Fruit fly (Drosophila melanogaster) whole organism, embryonic: ENCODE results near the gene Sf3b1.

Experiments used
- Atf6 ChIP-seq: fragments of 200-800 bp; sonication (Bioruptor generic); IDR thresholded peaks from 2 replicates; pipeline ENCODE4 v1.3.6; 2022; ENCODE audit warnings: missing biosample characterization, missing genetic modification characterization
- Blimp-1 ChIP-seq: fragments of 200-800 bp; sonication (Bioruptor generic); optimal IDR thresholded peaks from 3 replicates; lab custom pipeline; 2018; ENCODE audit warnings: missing biosample characterization, missing genetic modification characterization, mild to moderate bottlenecking, moderate library complexity, missing genetic modification reagents
- CG10147 ChIP-seq: fragments of 200-800 bp; sonication (Bioruptor generic); optimal IDR thresholded peaks from 2 replicates; lab custom pipeline; 2019; ENCODE audit warnings: missing biosample characterization, mild to moderate bottlenecking, missing genetic modification characterization, moderate library complexity
- CG10209 ChIP-seq: fragments of 200-800 bp; sonication (Bioruptor generic); optimal IDR thresholded peaks from 3 replicates; lab custom pipeline; 2017; ENCODE audit warnings: missing biosample characterization, mild to moderate bottlenecking, missing genetic modification characterization, missing genetic modification reagents
- CG12236 ChIP-seq: fragments of 200-800 bp; sonication (Bioruptor generic); optimal IDR thresholded peaks from 2 replicates; lab custom pipeline; 2016; ENCODE audit warnings: missing biosample characterization, missing genetic modification characterization
- CG12744 ChIP-seq: fragments of 200-800 bp; sonication (Bioruptor generic); optimal IDR thresholded peaks from 2 replicates; lab custom pipeline; 2016; ENCODE audit warnings: missing biosample characterization, missing genetic modification characterization
- CG14860 ChIP-seq: fragments of 200-800 bp; sonication (Bioruptor generic); IDR thresholded peaks from 3 replicates; pipeline ENCODE4 v1.3.6; 2022; ENCODE audit warnings: missing biosample characterization, missing genetic modification characterization; ENCODE audit not compliant: partially characterized antibody
- CG15011 ChIP-seq: fragments of 200-800 bp; sonication (Bioruptor generic); optimal IDR thresholded peaks from 3 replicates; lab custom pipeline; 2018; ENCODE audit warnings: missing biosample characterization, mild to moderate bottlenecking, missing genetic modification characterization
- CG18764 ChIP-seq: fragments of 200-800 bp; sonication (Bioruptor generic); optimal IDR thresholded peaks from 3 replicates; lab custom pipeline; 2016; ENCODE audit warnings: missing biosample characterization, missing genetic modification characterization
- CG2875 ChIP-seq: fragments of 200-800 bp; sonication (Bioruptor generic); optimal IDR thresholded peaks from 2 replicates; lab custom pipeline; 2017; ENCODE audit warnings: missing biosample characterization, mild to moderate bottlenecking, missing genetic modification characterization, missing genetic modification reagents
- CG32532 ChIP-seq: fragments of 200-800 bp; sonication (Bioruptor generic); IDR thresholded peaks from 2 replicates; pipeline ENCODE4 v1.3.6; 2022; ENCODE audit warnings: missing biosample characterization, missing genetic modification characterization
- CG32767 ChIP-seq: fragments of 200-800 bp; sonication (Bioruptor generic); IDR thresholded peaks from 2 replicates; pipeline ENCODE4 v1.3.6; 2022; ENCODE audit warnings: missing biosample characterization, missing genetic modification characterization
- CG3726 ChIP-seq: fragments of 200-800 bp; sonication (Bioruptor generic); IDR thresholded peaks from 3 replicates; pipeline ENCODE4, ENCODE4 v1.3.6; 2022; ENCODE audit warnings: missing biosample characterization, missing genetic modification characterization
- CG3847 ChIP-seq: fragments of 200-800 bp; sonication (Bioruptor generic); IDR thresholded peaks from 2 replicates; pipeline ENCODE4 v1.3.6; 2022; ENCODE audit warnings: missing biosample characterization, missing genetic modification characterization
- CG6683 ChIP-seq: fragments of 200-800 bp; sonication (Bioruptor generic); optimal IDR thresholded peaks from 2 replicates; lab custom pipeline; 2017; ENCODE audit warnings: missing biosample characterization, mild to moderate bottlenecking, missing genetic modification characterization, missing genetic modification reagents
- Dip3 ChIP-seq: fragments of 200-800 bp; sonication (Bioruptor generic); optimal IDR thresholded peaks from 3 replicates; lab custom pipeline; 2016; ENCODE audit warnings: missing biosample characterization, missing genetic modification characterization
- Dp ChIP-seq: fragments of 200-800 bp; sonication (Bioruptor generic); optimal IDR thresholded peaks from 2 replicates; lab custom pipeline; 2018; ENCODE audit warnings: missing biosample characterization, mild to moderate bottlenecking, missing genetic modification characterization, moderate library complexity
- Dref ChIP-seq: fragments of 200-800 bp; sonication (Bioruptor generic); IDR thresholded peaks from 2 replicates; pipeline ENCODE4 v1.3.6; 2022; ENCODE audit warnings: missing biosample characterization, missing genetic modification characterization
- Drgx ChIP-seq: fragments of 200-800 bp; sonication (Bioruptor generic); IDR thresholded peaks from 2 replicates; pipeline ENCODE4 v1.3.6; 2022; ENCODE audit warnings: missing biosample characterization, missing genetic modification characterization
- Fer2 ChIP-seq: fragments of 200-800 bp; sonication (Bioruptor generic); optimal IDR thresholded peaks from 2 replicates; lab custom pipeline; 2018; ENCODE audit warnings: missing biosample characterization, mild to moderate bottlenecking, missing genetic modification characterization, moderate library complexity
- H15 ChIP-seq: fragments of 200-800 bp; sonication (Bioruptor generic); IDR thresholded peaks from 3 replicates; pipeline ENCODE4 v1.3.6; 2022; ENCODE audit warnings: missing biosample characterization, missing genetic modification characterization
- Hand ChIP-seq: fragments of 200-800 bp; sonication (Bioruptor generic); optimal IDR thresholded peaks from 2 replicates; lab custom pipeline; 2017; ENCODE audit warnings: mild to moderate bottlenecking, missing biosample characterization, missing genetic modification reagents, missing genetic modification characterization
- Myb ChIP-seq: fragments of 200-800 bp; sonication (Bioruptor generic); optimal IDR thresholded peaks from 2 replicates; lab custom pipeline; 2016; ENCODE audit warnings: missing biosample characterization, missing genetic modification characterization
- NC2β ChIP-seq: fragments of 200-800 bp; sonication (Bioruptor generic); optimal IDR thresholded peaks from 2 replicates; lab custom pipeline; 2016; ENCODE audit warnings: missing biosample characterization, missing genetic modification characterization
- Opbp ChIP-seq: fragments of 200-800 bp; sonication (Bioruptor generic); IDR thresholded peaks from 3 replicates; pipeline ENCODE4 v1.3.6; 2022; ENCODE audit warnings: missing biosample characterization, missing genetic modification characterization; ENCODE audit not compliant: partially characterized antibody
- Tbp ChIP-seq: fragments of >200 bp; optimal IDR thresholded peaks from 2 replicates; lab custom pipeline; 2018; ENCODE audit warnings: missing biosample characterization, missing genetic modification characterization
- YL-1 ChIP-seq: fragments of 200-800 bp; sonication (Bioruptor generic); optimal IDR thresholded peaks from 3 replicates; lab custom pipeline; 2017; ENCODE audit warnings: missing biosample characterization, mild to moderate bottlenecking, missing genetic modification characterization
- ase ChIP-seq: fragments of 200-800 bp; sonication (Bioruptor generic); IDR thresholded peaks from 3 replicates; pipeline ENCODE4 v1.3.6; 2022; ENCODE audit warnings: missing biosample characterization, missing genetic modification characterization
- ash1 ChIP-seq: fragments of 200-800 bp; sonication (Bioruptor generic); optimal IDR thresholded peaks from 2 replicates; lab custom pipeline; 2018; ENCODE audit warnings: missing biosample characterization, mild to moderate bottlenecking, missing genetic modification characterization
- bbx ChIP-seq: fragments of 200-800 bp; sonication (Bioruptor generic); IDR thresholded peaks from 2 replicates; pipeline ENCODE4 v1.3.6; 2022; ENCODE audit warnings: missing biosample characterization, missing genetic modification characterization; ENCODE audit not compliant: partially characterized antibody
- corto ChIP-seq: fragments of 200-800 bp; sonication (Bioruptor generic); optimal IDR thresholded peaks from 2 replicates; lab custom pipeline; 2016; ENCODE audit warnings: missing biosample characterization, mild to moderate bottlenecking, missing genetic modification characterization, moderate library complexity
- crc ChIP-seq: fragments of 200-800 bp; sonication (Bioruptor generic); optimal IDR thresholded peaks from 2 replicates; lab custom pipeline; 2016; ENCODE audit warnings: missing biosample characterization, missing genetic modification characterization
- crol ChIP-seq: fragments of 200-800 bp; sonication (Bioruptor generic); IDR thresholded peaks from 2 replicates; pipeline ENCODE4 v1.3.6; 2022; ENCODE audit warnings: missing biosample characterization, missing genetic modification characterization
- dm ChIP-seq: fragments of 200-800 bp; sonication (Bioruptor generic); optimal IDR thresholded peaks from 3 replicates; lab custom pipeline; 2016; ENCODE audit warnings: missing biosample characterization, missing genetic modification characterization
- fd96Cb ChIP-seq: fragments of 200-800 bp; sonication (Bioruptor generic); optimal IDR thresholded peaks from 2 replicates; lab custom pipeline; 2018; ENCODE audit warnings: missing biosample characterization, mild to moderate bottlenecking, missing genetic modification characterization, moderate library complexity
- gcm ChIP-seq: fragments of 200-800 bp; sonication (Bioruptor generic); optimal IDR thresholded peaks from 2 replicates; lab custom pipeline; 2019; ENCODE audit warnings: missing biosample characterization, mild to moderate bottlenecking, missing genetic modification characterization, moderate library complexity
- gfzf ChIP-seq: fragments of 200-800 bp; sonication (Bioruptor generic); optimal IDR thresholded peaks from 2 replicates; lab custom pipeline; 2016; ENCODE audit warnings: missing biosample characterization, mild to moderate bottlenecking, missing genetic modification characterization, moderate library complexity
- h ChIP-seq: fragments of >200 bp; optimal IDR thresholded peaks from 2 replicates; lab custom pipeline; 2017
- hb ChIP-seq: fragments of 200-800 bp; sonication (Bioruptor generic); IDR thresholded peaks from 3 replicates; pipeline ENCODE4 v1.3.6; 2022; ENCODE audit warnings: missing biosample characterization, missing genetic modification characterization; ENCODE audit not compliant: partially characterized antibody
- hth ChIP-seq: fragments of >200 bp; optimal IDR thresholded peaks from 2 replicates; lab custom pipeline; 2017; ENCODE audit warnings: inconsistent platforms
- ind ChIP-seq: fragments of 200-800 bp; sonication (Bioruptor generic); optimal IDR thresholded peaks from 3 replicates; lab custom pipeline; 2016; ENCODE audit warnings: missing biosample characterization, missing genetic modification characterization
- lbe ChIP-seq: fragments of 200-800 bp; sonication (Bioruptor generic); optimal IDR thresholded peaks from 2 replicates; lab custom pipeline; 2016; ENCODE audit warnings: missing biosample characterization, mild to moderate bottlenecking, missing genetic modification characterization
- lilli ChIP-seq: fragments of 200-800 bp; sonication (Bioruptor generic); optimal IDR thresholded peaks from 3 replicates; lab custom pipeline; 2016; ENCODE audit warnings: missing biosample characterization, missing genetic modification characterization
- org-1 ChIP-seq: fragments of 200-800 bp; sonication (Bioruptor generic); optimal IDR thresholded peaks from 2 replicates; lab custom pipeline; 2017; ENCODE audit warnings: missing biosample characterization, missing genetic modification characterization
- pho ChIP-seq: fragments of 200-800 bp; sonication (Bioruptor generic); optimal IDR thresholded peaks from 2 replicates; lab custom pipeline; 2016; ENCODE audit warnings: missing biosample characterization, missing genetic modification characterization
- pnt ChIP-seq: fragments of 200-800 bp; sonication (Bioruptor generic); optimal IDR thresholded peaks from 3 replicates; lab custom pipeline; 2016; ENCODE audit warnings: missing biosample characterization, missing genetic modification characterization
- pzg ChIP-seq: fragments of 200-800 bp; sonication (Bioruptor generic); optimal IDR thresholded peaks from 3 replicates; lab custom pipeline; 2018; ENCODE audit warnings: missing biosample characterization, mild to moderate bottlenecking, missing genetic modification characterization, moderate library complexity
- repo ChIP-seq: fragments of 200-800 bp; sonication (Bioruptor generic); optimal IDR thresholded peaks from 2 replicates; lab custom pipeline; 2016; ENCODE audit warnings: missing biosample characterization, missing genetic modification characterization
- ro ChIP-seq: fragments of 200-800 bp; sonication (Bioruptor generic); IDR thresholded peaks from 2 replicates; pipeline ENCODE4 v1.3.6; 2022; ENCODE audit warnings: missing biosample characterization, missing genetic modification characterization
- sob ChIP-seq: fragments of 200-800 bp; sonication (Bioruptor generic); IDR thresholded peaks from 2 replicates; pipeline ENCODE4 v1.3.6; 2022; ENCODE audit warnings: missing biosample characterization, missing genetic modification characterization
- stc ChIP-seq: fragments of 200-800 bp; sonication (Bioruptor generic); IDR thresholded peaks from 2 replicates; pipeline ENCODE4 v1.3.6; 2022; ENCODE audit warnings: missing biosample characterization, missing genetic modification characterization
- ttk ChIP-seq: fragments of 200-800 bp; sonication (Bioruptor generic); IDR thresholded peaks from 2 replicates; pipeline ENCODE4 v2.1.2; 2022; ENCODE audit warnings: missing biosample characterization, missing genetic modification characterization

Sf3b1 gene

dm6 chr2L:568030-568429 lies at the start of gene Sf3b1, which contains the start of gene Nle (continued):
- TF ChIP-seq bbx (GFP tag; lab: Robert Waterston, UW) (peak; percentile 84), gfzf (GFP tag; lab: Kevin White, UChicago) (peak; percentile 74), hb (GFP tag; lab: Robert Waterston, UW) (peak; percentile 89), CG15011 (GFP tag; lab: Kevin White, UChicago) (no peak), Hand (no peak), repo (peak; percentile 16), pnt (peak; percentile 13), Myb (GFP tag; lab: Kevin White, UChicago) (peak; percentile 9), stc (GFP tag; lab: Robert Waterston, UW) (no peak), pho (GFP tag; lab: Kevin White, UChicago) (peak; percentile 48), crc (GFP tag; lab: Kevin White, UChicago) (peak; percentile 19), ind (GFP tag; lab: Kevin White, UChicago) (no peak), CG3726 (GFP tag; lab: Robert Waterston, UW) (no peak), sob (GFP tag; lab: Robert Waterston, UW) (0 out of 2 replicates have a peak, but pooled peaks have one; percentile 20), CG12744 (GFP tag; lab: Kevin White, UChicago) (peak; percentile 27), corto (GFP tag; lab: Kevin White, UChicago) (no peak), H15 (GFP tag; lab: Robert Waterston, UW) (no peak), Fer2 (tag; lab: Kevin White, UChicago) (peak; percentile 53), dm (peak; percentile 89), ash1 (GFP tag; lab: Kevin White, UChicago) (no peak), Blimp-1 (GFP tag; lab: Kevin White, UChicago) (no peak), Dp (peak; percentile 48), CG3847 (GFP tag; lab: Robert Waterston, UW) (peak; percentile 78), ro (GFP tag; lab: Robert Waterston, UW) (no peak), Opbp (GFP tag; lab: Robert Waterston, UW) (peak; percentile 88), Drgx (no peak), gcm (no peak), CG12236 (peak; percentile 9), CG32767 (GFP tag; lab: Robert Waterston, UW) (no peak), CG10209 (no peak), fd96Cb (tag; lab: Kevin White, UChicago) (no peak), lbe (GFP tag; lab: Kevin White, UChicago) (no peak), CG10147 (no peak), hth (no peak), Dip3 (peak; percentile 38), NC2β (peak; percentile 59), CG18764 (no peak), ttk (GFP tag; lab: Robert Waterston, UW) (no peak), CG32532 (peak; percentile 68), org-1 (GFP tag; lab: Kevin White, UChicago) (no peak), CG2875 (GFP tag; lab: Kevin White, UChicago) (no peak), CG14860 (GFP tag; lab: Robert Waterston, UW) (peak; percentile 93), CG6683 (no peak), pzg (GFP tag; lab: Kevin White, UChicago) (peak; percentile 92), lilli (GFP tag; lab: Kevin White, UChicago) (peak; percentile 64), Atf6 (GFP tag; lab: Robert Waterston, UW) (peak; percentile 31; the same call in 1 of the 2 replicates), Tbp (GFP tag; lab: Kevin White, UChicago) (no peak), ase (no peak), crol (no peak), YL-1 (GFP tag; lab: Kevin White, UChicago) (peak; percentile 90), Dref (GFP tag; lab: Robert Waterston, UW) (peak; percentile 67), h (lab: Kevin White, UChicago) (no peak)
